Worm (Caenorhabditis elegans): Measurements from ENCODE around the gene ZK856.6.

ZK856.6 gene

DNA sequence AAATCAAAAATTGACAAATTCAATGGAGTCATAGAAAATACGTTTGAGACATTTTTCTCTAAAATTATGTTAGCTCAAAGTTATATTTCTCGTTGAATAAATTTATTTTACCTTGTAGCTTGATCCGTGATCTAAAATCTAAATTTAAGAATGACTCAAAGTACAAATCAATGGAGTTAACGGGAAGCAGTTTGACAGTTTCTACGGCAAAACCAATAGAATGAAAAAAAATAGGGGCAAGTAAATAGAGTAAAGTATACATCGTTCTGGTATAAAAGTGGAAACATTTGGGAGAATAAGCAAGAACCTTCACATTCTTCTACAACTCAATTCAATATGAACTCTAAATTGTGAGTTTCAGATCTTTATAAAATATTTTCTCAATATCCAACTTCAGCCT, 32.4 kb downstream of the ZK856.6 start, which contains the start of gene fipr-6:
Gene fipr-6, plus strand, starts transcription at position 301 of the 400 bp plus-strand sequence.
- no peak for TF ChIP-seq B0310.2 (tag; optimal IDR thresholded peaks at IDR 0.05)
- no peak for TF ChIP-seq F13C5.2 (tag; optimal IDR thresholded peaks at IDR 0.05)
- TF ChIP-seq flt-1 (GFP tag; IDR thresholded peaks at IDR 0.05): no peak
- TF ChIP-seq tbx-11 (GFP tag; IDR thresholded peaks at IDR 0.05): no peak
- no peak for TF ChIP-seq sea-1 (GFP tag; conservative IDR thresholded peaks at IDR 0.05)
- no peak for TF ChIP-seq hmbx-1 (tag; optimal IDR thresholded peaks at IDR 0.05)
- no peak for TF ChIP-seq ceh-13 (GFP tag; optimal IDR thresholded peaks at IDR 0.05)
- no peak for TF ChIP-seq ama-1 (optimal IDR thresholded peaks at IDR 0.05)
- TF ChIP-seq hnd-1 (tag; optimal IDR thresholded peaks at IDR 0.05): no peak
- TF ChIP-seq ceh-36 (tag; optimal IDR thresholded peaks at IDR 0.05): no peak

DNA sequence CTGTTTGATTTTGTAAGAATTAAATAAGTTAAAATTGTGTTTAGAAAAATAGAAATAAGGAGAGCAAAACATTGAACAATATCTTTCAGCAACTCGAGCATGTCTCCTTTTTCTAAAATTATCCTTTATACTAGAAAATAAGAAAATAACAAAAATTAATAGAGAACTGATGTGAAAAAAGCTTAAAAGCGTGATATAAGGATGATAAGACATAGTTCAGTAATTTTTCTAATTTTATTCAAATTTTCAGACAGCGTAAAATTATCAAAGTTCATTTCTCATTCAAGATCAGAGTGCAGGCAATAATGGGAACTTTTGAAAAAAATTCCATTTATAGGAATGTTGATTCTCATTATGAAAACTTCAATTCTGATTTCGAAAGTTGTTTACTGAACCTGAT, 34.8 kb downstream of the ZK856.6 start, which contains the start of gene str-182:
Gene str-182, minus strand, starts transcription at position 101 of the 400 bp plus-strand sequence.
- TF ChIP-seq hmbx-1 (tag; optimal IDR thresholded peaks at IDR 0.05) (no peak), sea-1 (GFP tag; conservative IDR thresholded peaks at IDR 0.05) (no peak), ceh-13 (GFP tag; optimal IDR thresholded peaks at IDR 0.05) (no peak), ceh-36 (tag; optimal IDR thresholded peaks at IDR 0.05) (no peak), hmg-4 (GFP tag; optimal IDR thresholded peaks at IDR 0.05) (no peak), tbx-37 (GFP tag; conservative IDR thresholded peaks at IDR 0.05) (no peak), tra-4 (tag; optimal IDR thresholded peaks at IDR 0.05) (no peak), tbx-11 (GFP tag; IDR thresholded peaks at IDR 0.05) (no peak), ets-7 (tag; optimal IDR thresholded peaks at IDR 0.05) (no peak), flt-1 (GFP tag; IDR thresholded peaks at IDR 0.05) (no peak), ama-1 (optimal IDR thresholded peaks at IDR 0.05) (no peak), hnd-1 (tag; optimal IDR thresholded peaks at IDR 0.05) (no peak), aly-1 (tag; optimal IDR thresholded peaks at IDR 0.05) (no peak), pes-1 (GFP tag; IDR thresholded peaks at IDR 0.05) (no peak), scrt-1 (GFP tag; IDR thresholded peaks at IDR 0.05) (no peak), F13C5.2 (tag; optimal IDR thresholded peaks at IDR 0.05) (no peak), B0310.2 (tag; optimal IDR thresholded peaks at IDR 0.05) (no peak)

DNA sequence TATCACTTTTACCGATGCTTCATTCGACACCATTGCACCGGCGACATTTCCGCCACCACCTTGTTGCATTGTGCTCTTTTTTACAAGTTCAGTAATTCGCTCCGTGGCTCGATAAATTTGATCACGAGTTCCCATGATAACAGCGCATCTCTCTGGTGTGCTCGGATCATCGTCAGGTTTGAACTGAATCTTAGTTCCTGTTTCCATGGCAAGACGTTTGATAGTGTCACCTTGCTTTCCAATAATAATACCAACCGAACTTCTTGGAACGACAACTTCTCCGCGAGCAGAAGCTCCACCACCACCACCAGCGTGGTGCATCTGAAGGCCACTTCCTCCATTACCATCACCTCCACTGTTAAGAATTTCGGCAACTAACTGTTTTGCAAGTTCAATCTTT, 38.7 kb downstream of the ZK856.6 start:
- TF ChIP-seq pes-1 (GFP tag; IDR thresholded peaks at IDR 0.05) (no peak), ceh-13 (GFP tag; optimal IDR thresholded peaks at IDR 0.05) (no peak), aly-1 (tag; optimal IDR thresholded peaks at IDR 0.05) (no peak), hmg-4 (GFP tag; optimal IDR thresholded peaks at IDR 0.05) (no peak)

DNA sequence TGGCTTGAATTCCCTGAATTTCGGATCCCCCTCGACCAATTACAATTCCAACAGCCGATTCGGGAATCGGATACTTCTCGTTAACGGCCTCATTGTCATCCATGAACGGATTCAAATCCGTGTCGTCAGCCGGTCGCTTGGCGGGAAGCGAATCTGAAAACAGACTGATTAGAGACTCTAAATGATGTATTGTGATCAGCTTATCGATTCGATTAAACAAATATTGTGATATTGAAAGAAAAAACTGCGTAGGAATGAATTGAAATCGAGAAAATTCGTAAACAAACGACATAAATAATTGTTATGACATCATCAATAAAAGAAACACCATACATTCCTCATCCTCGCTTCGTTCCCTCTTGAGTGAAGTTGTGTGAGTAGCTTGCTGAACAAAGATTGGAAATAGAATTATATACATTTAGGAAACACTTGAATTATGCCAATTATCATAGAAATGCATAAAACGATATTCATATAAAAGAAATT, 39.5 kb downstream of the ZK856.6 start:
- TF ChIP-seq pes-1 (GFP tag; IDR thresholded peaks at IDR 0.05) (no peak), tbx-11 (GFP tag; IDR thresholded peaks at IDR 0.05) (no peak), tra-4 (tag; optimal IDR thresholded peaks at IDR 0.05) (no peak), flt-1 (GFP tag; IDR thresholded peaks at IDR 0.05) (no peak), ceh-36 (tag; optimal IDR thresholded peaks at IDR 0.05) (no peak), B0310.2 (tag; optimal IDR thresholded peaks at IDR 0.05) (no peak), hnd-1 (tag; optimal IDR thresholded peaks at IDR 0.05) (no peak), ama-1 (optimal IDR thresholded peaks at IDR 0.05) (no peak), ets-7 (tag; optimal IDR thresholded peaks at IDR 0.05) (no peak), sea-1 (GFP tag; conservative IDR thresholded peaks at IDR 0.05) (no peak), aly-1 (tag; optimal IDR thresholded peaks at IDR 0.05) (no peak), F13C5.2 (tag; optimal IDR thresholded peaks at IDR 0.05) (no peak), scrt-1 (GFP tag; IDR thresholded peaks at IDR 0.05) (no peak), tbx-37 (GFP tag; conservative IDR thresholded peaks at IDR 0.05) (no peak), hmbx-1 (tag; optimal IDR thresholded peaks at IDR 0.05) (no peak), ceh-13 (GFP tag; optimal IDR thresholded peaks at IDR 0.05) (no peak), hmg-4 (GFP tag; optimal IDR thresholded peaks at IDR 0.05) (no peak)

DNA sequence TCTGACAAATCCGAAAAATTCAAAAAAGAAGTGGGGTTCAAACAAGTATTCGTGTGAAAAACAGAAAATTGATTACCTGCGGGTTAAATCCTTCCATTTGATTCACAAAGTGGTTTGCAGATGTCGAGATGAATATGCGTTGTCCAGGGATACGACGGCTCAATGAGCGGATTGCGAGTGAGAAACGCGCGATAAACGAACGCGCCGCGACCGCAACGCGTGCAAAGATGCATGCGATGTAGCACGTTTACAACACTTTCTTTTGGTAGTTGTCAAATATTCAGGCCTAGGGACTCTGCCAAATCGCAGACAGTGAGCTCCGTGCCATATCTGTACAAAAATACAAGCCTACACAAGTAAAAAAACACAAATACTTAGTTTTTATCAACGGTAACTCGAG, 40.2 kb downstream of the ZK856.6 start, which contains the start of gene fubl-1:
Gene fubl-1, minus strand, starts transcription at position 202 of the 400 bp plus-strand sequence.
- TF ChIP-seq hmg-4 (GFP tag; optimal IDR thresholded peaks at IDR 0.05) (peak; percentile 37), tbx-37 (GFP tag; conservative IDR thresholded peaks at IDR 0.05) (no peak)

DNA sequence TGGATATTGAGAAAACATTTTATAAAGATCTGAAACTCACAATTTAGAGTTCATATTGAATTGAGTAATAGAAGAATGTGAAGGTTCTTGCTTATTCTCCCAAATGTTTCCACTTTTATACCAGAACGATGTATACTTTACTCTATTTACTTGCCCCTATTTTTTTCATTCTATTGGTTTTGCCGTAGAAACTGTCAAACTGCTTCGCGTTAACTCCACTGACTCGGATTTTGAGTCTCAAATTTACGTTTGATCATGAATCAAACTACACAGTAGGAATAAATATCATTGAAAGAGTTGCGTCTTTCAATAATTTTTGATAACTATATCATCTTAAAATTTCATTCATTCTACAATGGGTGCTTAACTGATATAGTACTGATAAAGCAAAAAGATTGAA, 41.4 kb downstream of the ZK856.6 start, which contains the start of gene fipr-8:
Gene fipr-8, minus strand, starts transcription at position 101 of the 400 bp plus-strand sequence.
- no peak for TF ChIP-seq hmg-4 (GFP tag; optimal IDR thresholded peaks at IDR 0.05)

DNA sequence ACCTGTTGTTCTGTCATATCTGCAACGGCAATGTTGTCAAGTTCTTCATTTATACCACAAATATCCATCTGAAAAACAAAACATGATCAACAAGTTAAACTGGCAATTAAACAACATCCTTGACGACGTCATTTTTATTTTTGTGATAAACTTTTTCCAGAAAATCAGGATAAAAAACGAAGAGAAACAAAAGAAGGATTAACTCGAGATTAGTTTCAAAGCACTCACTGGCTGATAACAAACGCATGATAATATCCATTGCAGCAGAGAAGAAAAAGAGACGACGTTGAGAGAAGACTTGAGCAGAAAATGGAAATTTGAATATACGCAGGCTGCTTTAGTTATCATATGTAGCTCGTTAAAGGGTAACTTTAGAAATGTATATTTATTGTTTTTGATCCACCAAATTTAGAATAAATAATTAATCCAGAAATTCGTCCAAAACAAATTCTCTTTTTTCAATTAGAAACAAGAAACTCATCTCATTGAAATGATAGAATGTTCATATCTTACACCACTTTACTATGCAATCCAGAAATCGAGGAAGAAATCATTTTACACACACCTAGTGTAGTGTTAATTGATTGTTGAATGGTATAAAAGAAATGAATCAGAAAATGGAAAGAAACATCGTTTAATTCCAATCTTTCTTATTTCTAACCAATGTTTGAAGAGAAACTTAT, 42.8 kb downstream of the ZK856.6 start, which contains the start of the genes C12D8.21 and col-148:
Gene C12D8.21, minus strand, starts transcription at position 68 of the 683 bp plus-strand sequence.
Gene col-148, plus strand, starts transcription at position 633 of the 683 bp plus-strand sequence.
- TF ChIP-seq tbx-11 (GFP tag; IDR thresholded peaks at IDR 0.05) (no peak), ceh-13 (GFP tag; optimal IDR thresholded peaks at IDR 0.05) (no peak), scrt-1 (GFP tag; IDR thresholded peaks at IDR 0.05) (no peak), ama-1 (optimal IDR thresholded peaks at IDR 0.05) (no peak), pes-1 (GFP tag; IDR thresholded peaks at IDR 0.05) (no peak), F13C5.2 (tag; optimal IDR thresholded peaks at IDR 0.05) (no peak), tbx-37 (GFP tag; conservative IDR thresholded peaks at IDR 0.05) (no peak), ceh-36 (tag; optimal IDR thresholded peaks at IDR 0.05) (no peak), hnd-1 (tag; optimal IDR thresholded peaks at IDR 0.05) (no peak), hmbx-1 (tag; optimal IDR thresholded peaks at IDR 0.05) (no peak)

DNA sequence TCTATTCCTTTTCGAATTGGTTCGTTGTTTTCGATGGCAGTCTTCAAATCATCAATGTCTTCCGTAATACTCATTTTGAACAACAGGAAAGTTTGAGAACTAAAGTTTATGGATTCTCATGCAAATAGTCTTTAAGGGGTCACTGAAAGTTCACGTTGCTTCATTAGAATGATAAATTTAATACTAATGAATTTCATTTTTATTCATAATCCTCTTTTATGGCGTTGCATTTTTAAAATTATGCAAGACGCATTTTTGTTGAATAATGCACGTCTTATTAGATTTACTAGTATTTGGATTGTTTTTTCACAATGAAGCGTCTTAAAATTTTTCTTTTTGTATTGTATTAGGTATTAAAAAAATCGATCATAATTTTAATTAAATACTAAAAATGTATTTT, 44.6 kb downstream of the ZK856.6 start, which contains the start of gene C12D8.9:
Gene C12D8.9, minus strand, starts transcription at position 101 of the 400 bp plus-strand sequence.
- TF ChIP-seq pes-1 (GFP tag; IDR thresholded peaks at IDR 0.05) (no peak), hmg-4 (GFP tag; optimal IDR thresholded peaks at IDR 0.05) (no peak), tbx-11 (GFP tag; IDR thresholded peaks at IDR 0.05) (no peak), flt-1 (GFP tag; IDR thresholded peaks at IDR 0.05) (no peak), hnd-1 (tag; optimal IDR thresholded peaks at IDR 0.05) (no peak), aly-1 (tag; optimal IDR thresholded peaks at IDR 0.05) (no peak), scrt-1 (GFP tag; IDR thresholded peaks at IDR 0.05) (no peak), tra-4 (tag; optimal IDR thresholded peaks at IDR 0.05) (no peak), ceh-36 (tag; optimal IDR thresholded peaks at IDR 0.05) (no peak), tbx-37 (GFP tag; conservative IDR thresholded peaks at IDR 0.05) (no peak), B0310.2 (tag; optimal IDR thresholded peaks at IDR 0.05) (no peak), sea-1 (GFP tag; conservative IDR thresholded peaks at IDR 0.05) (no peak)

Measured in whole organism, early embryonic.